Fruit fly (Drosophila melanogaster): ENCODE measurements around the gene CG11755.

dm6 chr3R:8635778-8636177 is 40.9 kb upstream of the CG11755 start, which contains the start of gene Or85e:
- TF ChIP-seq psq (optimal IDR thresholded peaks at IDR 0.05) (no peak), insv (optimal IDR thresholded peaks at IDR 0.05) (no peak), ttk (optimal IDR thresholded peaks at IDR 0.05) (no peak)
